Fruit fly (Drosophila melanogaster) Kc167 (cell line): ENCODE measurements around the gene kat80.

Source experiments
- Sin3A ChIP-seq: fragments of >200 bp; optimal IDR thresholded peaks from 2 replicates; lab custom pipeline; 2018; ENCODE audit warnings: missing external identifiers
- h ChIP-seq: fragments of >200 bp; optimal IDR thresholded peaks from 3 replicates; lab custom pipeline; 2018; ENCODE audit warnings: missing external identifiers
- insv ChIP-seq: fragments of >200 bp; optimal IDR thresholded peaks from 3 replicates; lab custom pipeline; 2018; ENCODE audit warnings: missing external identifiers
- psq ChIP-seq: fragments of >200 bp; optimal IDR thresholded peaks from 2 replicates; lab custom pipeline; 2017; ENCODE audit warnings: missing external identifiers

DNA sequence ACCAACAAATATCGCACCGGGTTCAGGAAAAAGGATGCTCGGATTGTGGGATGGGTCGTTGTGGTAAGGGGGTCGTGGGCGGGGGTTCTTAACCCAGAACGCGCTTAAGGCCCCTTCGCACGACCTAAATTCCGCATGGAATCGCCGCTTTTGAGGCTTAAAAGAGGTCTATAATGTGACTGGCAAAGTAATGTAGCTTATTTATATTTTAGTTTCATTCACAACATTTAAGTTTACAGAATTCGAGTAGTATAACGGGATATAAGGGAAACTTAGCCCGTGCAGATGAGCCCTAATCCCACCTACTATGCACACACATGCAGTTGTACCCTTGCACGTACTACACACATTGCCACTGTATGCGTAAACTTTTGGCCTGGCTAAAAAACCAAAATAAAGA, 2.8 kb upstream of the kat80 start:
- no peak for TF ChIP-seq h
- TF ChIP-seq Sin3A (lab: Kevin White, UChicago) = no peak
- TF ChIP-seq psq (lab: Kevin White, UChicago) = no peak
- TF ChIP-seq insv (lab: Kevin White, UChicago) = no peak
